Worm (Caenorhabditis elegans) whole organism, L4/young adult: ENCODE results near the gene afmd-1.

Source experiments
- W03F9.2 ChIP-seq: fragments of 150-350 bp; optimal IDR thresholded peaks from 2 replicates; lab custom pipeline; 2014; ENCODE audit warnings: missing biosample characterization, missing genetic modification characterization
- dao-5 ChIP-seq: sonication (generic microtip); optimal IDR thresholded peaks from 2 replicates; lab custom pipeline; 2016; ENCODE audit warnings: missing genotype, missing genetic modification characterization, moderate library complexity, missing compliant biosample characterization

DNA sequence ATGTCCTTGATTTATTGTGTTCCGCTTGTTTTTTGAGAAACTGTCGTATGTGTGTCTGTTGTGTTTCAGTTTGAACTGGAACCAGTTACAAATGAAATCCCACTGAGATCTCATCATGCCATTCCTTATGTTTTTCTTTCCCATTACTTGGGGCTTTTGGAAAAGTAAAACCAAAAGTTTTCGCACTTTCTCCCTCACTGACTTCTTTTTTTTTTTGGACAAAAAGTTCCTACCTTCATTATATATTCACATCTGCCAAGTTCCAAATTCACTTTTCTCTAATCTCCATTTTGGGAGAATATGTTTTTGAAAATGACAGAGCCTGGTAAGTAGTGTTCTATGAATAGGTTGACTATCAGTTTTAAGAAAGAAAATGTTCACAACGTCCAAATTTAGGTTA is 32.6 kb downstream of the afmd-1 start, which contains the start of gene C06E4.2:
- TF ChIP-seq W03F9.2 (no peak), dao-5 (tag; lab: Kevin White, UChicago) (no peak)
